Fruit fly (Drosophila melanogaster) whole organism, prepupa: ENCODE data around the gene Usp5.

Experiments
- Blimp-1 ChIP-seq: fragments of 200-800 bp; sonication (Bioruptor generic); optimal IDR thresholded peaks from 3 replicates; lab custom pipeline; 2017; ENCODE audit warnings: missing biosample characterization, missing genetic modification characterization, mild to moderate bottlenecking, moderate library complexity, missing genetic modification reagents
- CG10669 ChIP-seq: fragments of 200-800 bp; sonication (Bioruptor generic); optimal IDR thresholded peaks from 3 replicates; lab custom pipeline; 2018; ENCODE audit warnings: missing biosample characterization, mild to moderate bottlenecking, missing genetic modification characterization, moderate library complexity
- CG11294 ChIP-seq: fragments of 200-800 bp; sonication (Bioruptor generic); IDR thresholded peaks from 2 replicates; pipeline ENCODE4 v1.3.6; 2022; ENCODE audit warnings: missing biosample characterization, missing genetic modification characterization
- CG11762 ChIP-seq: fragments of 200-800 bp; sonication (Bioruptor generic); optimal IDR thresholded peaks from 3 replicates; lab custom pipeline; 2016; ENCODE audit warnings: missing biosample characterization, missing genetic modification characterization; ENCODE audit not compliant: insufficient read depth
- CG3032 ChIP-seq: fragments of 200-800 bp; optimal IDR thresholded peaks from 2 replicates; lab custom pipeline; 2019; ENCODE audit warnings: missing biosample characterization, mild to moderate bottlenecking, missing genetic modification characterization, moderate library complexity
- CG31627 ChIP-seq: fragments of 200-800 bp; sonication (Bioruptor generic); optimal IDR thresholded peaks from 3 replicates; lab custom pipeline; 2016; ENCODE audit warnings: missing biosample characterization, missing genetic modification characterization
- CG32006 ChIP-seq: fragments of 200-800 bp; sonication (Bioruptor generic); optimal IDR thresholded peaks from 3 replicates; lab custom pipeline; 2017; ENCODE audit warnings: missing biosample characterization, mild to moderate bottlenecking, missing genetic modification characterization
- CG34406 ChIP-seq: fragments of 200-800 bp; sonication (Bioruptor generic); optimal IDR thresholded peaks from 3 replicates; lab custom pipeline; 2016; ENCODE audit warnings: missing biosample characterization, missing genetic modification characterization
- CG4318 ChIP-seq: fragments of 200-800 bp; sonication (Bioruptor generic); optimal IDR thresholded peaks from 3 replicates; lab custom pipeline; 2017; ENCODE audit warnings: missing biosample characterization, mild to moderate bottlenecking, missing genetic modification characterization
- CG6163 ChIP-seq: fragments of 200-800 bp; sonication (Bioruptor generic); IDR thresholded peaks from 3 replicates; pipeline ENCODE4 v1.3.6; 2022; ENCODE audit warnings: missing biosample characterization, missing genetic modification characterization
- CG6276 ChIP-seq: fragments of 200-800 bp; sonication (Bioruptor generic); optimal IDR thresholded peaks from 2 replicates; lab custom pipeline; 2017; ENCODE audit warnings: missing biosample characterization, mild to moderate bottlenecking, missing genetic modification characterization
- CG6808 ChIP-seq: fragments of 200-800 bp; sonication (Bioruptor generic); optimal IDR thresholded peaks from 3 replicates; lab custom pipeline; 2017; ENCODE audit warnings: missing biosample characterization, missing genetic modification characterization, mild to moderate bottlenecking, moderate library complexity, missing genetic modification reagents
- CG6854 ChIP-seq: fragments of 200-800 bp; sonication (Bioruptor generic); optimal IDR thresholded peaks from 2 replicates; lab custom pipeline; 2017; ENCODE audit warnings: missing biosample characterization, mild to moderate bottlenecking, missing genetic modification characterization
- CG7368 ChIP-seq: fragments of 200-800 bp; sonication (Bioruptor generic); optimal IDR thresholded peaks from 3 replicates; lab custom pipeline; 2016; ENCODE audit warnings: missing biosample characterization, missing genetic modification characterization
- CG8119 ChIP-seq: fragments of 200-800 bp; sonication (Bioruptor generic); IDR thresholded peaks from 3 replicates; pipeline ENCODE4 v1.3.6; 2022; ENCODE audit warnings: missing biosample characterization, missing genetic modification characterization
- CG8319 ChIP-seq: fragments of 200-800 bp; sonication (Bioruptor generic); optimal IDR thresholded peaks from 3 replicates; lab custom pipeline; 2016; ENCODE audit warnings: missing biosample characterization, missing genetic modification characterization
- CG9139 ChIP-seq: fragments of 200-800 bp; sonication (Bioruptor generic); optimal IDR thresholded peaks from 3 replicates; lab custom pipeline; 2017; ENCODE audit warnings: missing biosample characterization, mild to moderate bottlenecking, missing genetic modification characterization
- Ets96B ChIP-seq: fragments of 200-800 bp; optimal IDR thresholded peaks from 2 replicates; lab custom pipeline; 2019; ENCODE audit warnings: missing biosample characterization, mild to moderate bottlenecking, missing genetic modification characterization, moderate library complexity
- Gug ChIP-seq: fragments of 200-800 bp; sonication (Bioruptor generic); IDR thresholded peaks from 2 replicates; pipeline ENCODE4 v1.3.6; 2022; ENCODE audit warnings: missing biosample characterization, missing genetic modification characterization
- Hr39 ChIP-seq: fragments of 200-800 bp; sonication (Bioruptor generic); optimal IDR thresholded peaks from 2 replicates; lab custom pipeline; 2016; ENCODE audit warnings: missing biosample characterization, missing genetic modification characterization
- Hr4 ChIP-seq: fragments of 200-800 bp; sonication (Bioruptor generic); optimal IDR thresholded peaks from 3 replicates; lab custom pipeline; 2016; ENCODE audit warnings: missing biosample characterization, missing genetic modification characterization
- Lpt ChIP-seq: fragments of 200-800 bp; sonication (Bioruptor generic); optimal IDR thresholded peaks from 3 replicates; lab custom pipeline; 2016; ENCODE audit warnings: missing biosample characterization, missing genetic modification characterization
- OdsH ChIP-seq: fragments of 200-800 bp; sonication (Bioruptor generic); optimal IDR thresholded peaks from 3 replicates; lab custom pipeline; 2016; ENCODE audit warnings: missing biosample characterization, missing genetic modification characterization
- Smox ChIP-seq: fragments of 200-800 bp; sonication (Bioruptor generic); optimal IDR thresholded peaks from 3 replicates; lab custom pipeline; 2016; ENCODE audit warnings: missing biosample characterization, missing genetic modification characterization
- Sox102F ChIP-seq: fragments of 200-800 bp; sonication (Bioruptor generic); optimal IDR thresholded peaks from 2 replicates; lab custom pipeline; 2016; ENCODE audit warnings: missing biosample characterization, mild to moderate bottlenecking, missing genetic modification characterization
- Sox15 ChIP-seq: fragments of 200-800 bp; sonication (Bioruptor generic); optimal IDR thresholded peaks from 3 replicates; lab custom pipeline; 2016; ENCODE audit warnings: missing biosample characterization, missing genetic modification characterization
- acj6 ChIP-seq: fragments of 200-800 bp; sonication (Bioruptor generic); optimal IDR thresholded peaks from 3 replicates; lab custom pipeline; 2016; ENCODE audit warnings: missing biosample characterization, missing genetic modification characterization
- cyc ChIP-seq: fragments of 200-800 bp; sonication (Bioruptor generic); optimal IDR thresholded peaks from 3 replicates; lab custom pipeline; 2016; ENCODE audit warnings: missing biosample characterization, missing genetic modification characterization
- eg ChIP-seq: fragments of 200-800 bp; sonication (Bioruptor generic); IDR thresholded peaks from 3 replicates; pipeline ENCODE4 v1.3.6; 2022; ENCODE audit warnings: missing biosample characterization, missing genetic modification characterization
- esn ChIP-seq: fragments of 200-800 bp; sonication (Bioruptor generic); optimal IDR thresholded peaks from 2 replicates; lab custom pipeline; 2016; ENCODE audit warnings: missing biosample characterization, mild to moderate bottlenecking, missing genetic modification characterization, moderate library complexity
- fd59A ChIP-seq: fragments of 200-800 bp; sonication (Bioruptor generic); optimal IDR thresholded peaks from 2 replicates; lab custom pipeline; 2017; ENCODE audit warnings: missing biosample characterization, mild to moderate bottlenecking, missing genetic modification characterization, missing genetic modification reagents
- fd85E ChIP-seq: fragments of 200-800 bp; sonication (Bioruptor generic); optimal IDR thresholded peaks from 3 replicates; lab custom pipeline; 2016; ENCODE audit warnings: missing biosample characterization, missing genetic modification characterization
- lz ChIP-seq: fragments of 200-800 bp; sonication (Bioruptor generic); optimal IDR thresholded peaks from 3 replicates; lab custom pipeline; 2016; ENCODE audit warnings: missing biosample characterization, missing genetic modification characterization
- net ChIP-seq: fragments of 200-800 bp; sonication (Bioruptor generic); optimal IDR thresholded peaks from 3 replicates; lab custom pipeline; 2016; ENCODE audit warnings: missing biosample characterization, missing genetic modification characterization
- pdm3 ChIP-seq: fragments of 200-800 bp; sonication (Bioruptor generic); optimal IDR thresholded peaks from 3 replicates; lab custom pipeline; 2016; ENCODE audit warnings: missing biosample characterization, missing genetic modification characterization
- salr ChIP-seq, 2 experiments: fragments of 200-800 bp; sonication (Bioruptor generic); optimal IDR thresholded peaks; 3 replicates each; lab custom pipeline; 2016 to 2018; ENCODE audit warnings: missing biosample characterization in 2 of 2, missing genetic modification characterization in 2 of 2, mild to moderate bottlenecking in 1 of 2
- spab ChIP-seq: fragments of 200-800 bp; sonication (Bioruptor generic); optimal IDR thresholded peaks from 2 replicates; lab custom pipeline; 2017; ENCODE audit warnings: missing biosample characterization, mild to moderate bottlenecking, missing genetic modification characterization, missing genetic modification reagents
- topi ChIP-seq: fragments of 200-800 bp; sonication (Bioruptor generic); optimal IDR thresholded peaks from 3 replicates; lab custom pipeline; 2016; ENCODE audit warnings: missing biosample characterization, missing genetic modification characterization
- vri ChIP-seq: fragments of 200-800 bp; sonication (Bioruptor generic); optimal IDR thresholded peaks from 3 replicates; lab custom pipeline; 2016; ENCODE audit warnings: missing biosample characterization, mild to moderate bottlenecking, missing genetic modification characterization

Gene Usp5

DNA sequence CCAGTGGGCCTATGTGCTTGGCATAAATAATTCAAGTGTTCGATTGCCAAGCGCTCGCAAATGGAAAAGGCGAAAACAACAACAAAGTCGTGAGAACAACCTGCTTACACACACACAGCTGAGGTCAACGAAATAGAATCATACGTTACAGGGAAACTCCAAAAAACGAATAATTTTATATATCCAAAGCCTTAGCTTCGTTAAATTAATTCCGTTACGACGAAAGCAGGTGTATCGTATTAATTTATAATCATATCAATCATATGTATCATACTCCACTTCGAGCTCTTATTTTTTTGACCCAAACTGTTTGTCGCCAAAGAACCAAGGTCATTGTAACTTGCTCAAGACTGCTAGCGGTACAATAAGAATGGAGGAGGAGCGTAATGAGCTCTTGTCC, 31.3 kb upstream of the Usp5 start (continued):
- TF ChIP-seq CG8319 (GFP tag; lab: Kevin White, UChicago) (peak; percentile 85), spab (GFP tag; lab: Kevin White, UChicago) (peak; percentile 92), CG10669 (GFP tag; lab: Kevin White, UChicago) (peak; percentile 93), CG11762 (GFP tag; lab: Kevin White, UChicago) (peak; percentile 83), CG4318 (no peak), salr (GFP tag; optimal IDR thresholded peaks at IDR 0.05; lab: Kevin White, UChicago) (peak in 1 of 2 experiments; percentile 84), fd59A (GFP tag; lab: Kevin White, UChicago) (peak; percentile 85), topi (GFP tag; lab: Kevin White, UChicago) (peak; percentile 94), Blimp-1 (peak; percentile 76), eg (GFP tag; lab: Robert Waterston, UW) (peak; percentile 95), acj6 (GFP tag; lab: Kevin White, UChicago) (peak; percentile 89), CG6276 (no peak), Ets96B (peak; percentile 95), net (GFP tag; lab: Kevin White, UChicago) (peak; percentile 87), CG6163 (GFP tag; lab: Robert Waterston, UW) (peak; percentile 96), OdsH (no peak), CG11294 (GFP tag; lab: Robert Waterston, UW) (peak; percentile 78), CG7368 (peak; percentile 88), CG6808 (GFP tag; lab: Kevin White, UChicago) (peak; percentile 91), Sox102F (GFP tag; lab: Kevin White, UChicago) (no peak), CG8119 (GFP tag; lab: Robert Waterston, UW) (peak; percentile 84)
- TF ChIP-seq, all 60 proteins: peak for 49

- TF ChIP-seq Smox (GFP tag; lab: Kevin White, UChicago) (peak; percentile 59), CG31627 (peak; percentile 79), CG9139 (no peak), fd59A (GFP tag; lab: Kevin White, UChicago) (peak; percentile 6), Sox15 (GFP tag; lab: Kevin White, UChicago) (peak; percentile 38), lz (GFP tag; lab: Kevin White, UChicago) (peak; percentile 84), vri (no peak), Gug (peak; percentile 28; the same call in 1 of the 2 replicates), Lpt (GFP tag; lab: Kevin White, UChicago) (peak; percentile 19), Hr4 (no peak), CG34406 (GFP tag; lab: Kevin White, UChicago) (peak; percentile 11), CG3032 (tag; lab: Kevin White, UChicago) (peak; percentile 44), esn (GFP tag; lab: Kevin White, UChicago) (peak; percentile 76), CG6163 (GFP tag; lab: Robert Waterston, UW) (peak; percentile 29; the same call in 1 of the 3 replicates), cyc (peak; percentile 57), CG32006 (no peak), Hr39 (GFP tag; lab: Kevin White, UChicago) (peak; percentile 81), fd85E (GFP tag; lab: Kevin White, UChicago) (no peak)
- TF ChIP-seq, all 60 proteins: peak for 13
These were observed 30.5 kb upstream of the Usp5 start, which contains the start of the genes MnM and Girdin for dm6 chr3L:3178530-3179096. Gene MnM, minus strand, starts transcription at chr3L:3178580. Gene Girdin, plus strand, starts transcription at chr3L:3178930.

DNA sequence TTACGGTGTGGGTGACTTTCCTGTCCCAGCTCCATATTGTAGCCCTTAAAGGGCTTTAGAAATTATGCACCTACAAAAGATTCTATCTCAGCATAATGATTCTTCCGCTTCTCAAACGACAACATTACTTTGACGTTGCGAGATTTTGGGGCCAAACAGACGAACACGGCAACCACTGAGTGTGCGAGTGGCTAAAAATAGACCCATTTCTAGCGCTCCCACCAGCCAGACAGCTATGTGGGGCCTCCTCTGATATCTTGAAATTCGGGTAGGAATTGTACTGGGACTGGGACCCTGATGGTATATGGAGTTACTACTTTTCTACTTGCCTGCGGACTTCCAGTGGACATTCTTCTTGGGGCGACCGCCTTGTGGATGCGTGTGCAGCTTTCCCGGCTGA, 29.7 kb upstream of the Usp5 start:
- TF ChIP-seq CG6854 (no peak), Sox102F (GFP tag; lab: Kevin White, UChicago) (no peak), Ets96B (no peak), CG31627 (no peak), pdm3 (GFP tag; lab: Kevin White, UChicago) (no peak)
- TF ChIP-seq, all 60 proteins: peak for 0
